Worm (Caenorhabditis elegans) whole organism, L4 larva: ENCODE data around the gene ima-3.

Source experiments
- F44E2.7 ChIP-seq: fragments of 200-800 bp; sonication (Bioruptor generic); IDR thresholded peaks from 2 replicates; pipeline ENCODE4 v2.1.2; 2022; ENCODE audit warnings: missing genetic modification characterization, missing compliant biosample characterization
- F49E8.2 ChIP-seq: sonication (generic microtip); optimal IDR thresholded peaks from 2 replicates; lab custom pipeline; 2016; ENCODE audit warnings: missing compliant biosample characterization, mild to moderate bottlenecking, missing genetic modification characterization, borderline replicate concordance
- R02D3.7 ChIP-seq: fragments of 150-350 bp; sonication (generic microtip); optimal IDR thresholded peaks from 3 replicates; lab custom pipeline; 2014; ENCODE audit warnings: missing biosample characterization, missing genetic modification characterization
- T20F7.1 ChIP-seq: fragments of 200-800 bp; sonication (Bioruptor generic); optimal IDR thresholded peaks from 2 replicates; lab custom pipeline; 2018; ENCODE audit warnings: mild to moderate bottlenecking, missing genetic modification characterization, missing compliant biosample characterization
- Y48G9A.11 ChIP-seq: fragments of 200-800 bp; sonication (Bioruptor generic); IDR thresholded peaks from 2 replicates; pipeline ENCODE4 v1.3.6; 2022; ENCODE audit warnings: missing genetic modification reagents, missing genetic modification characterization, missing compliant biosample characterization
- Y5F2A.4 ChIP-seq: fragments of 200-800 bp; sonication (Bioruptor generic); optimal IDR thresholded peaks from 2 replicates; lab custom pipeline; 2018; ENCODE audit warnings: mild to moderate bottlenecking, missing genetic modification characterization, missing compliant biosample characterization
- aha-1 ChIP-seq: fragments of 150-350 bp; peaks from one replicate; lab custom pipeline; 2014; ENCODE audit warnings: missing biosample characterization, missing genetic modification characterization
- aly-2 ChIP-seq: sonication (generic microtip); optimal IDR thresholded peaks from 2 replicates; lab custom pipeline; 2018; ENCODE audit warnings: missing biosample characterization, missing genetic modification characterization
- arid-1 ChIP-seq: fragments of 200-800 bp; sonication (Bioruptor generic); conservative IDR thresholded peaks from 2 replicates; pipeline ENCODE4 v1.3.6; 2022; ENCODE audit warnings: missing genetic modification reagents, missing genetic modification characterization, missing compliant biosample characterization
- ceh-44 ChIP-seq: fragments of 200-800 bp; sonication (Bioruptor generic); IDR thresholded peaks from 2 replicates; pipeline ENCODE4 v1.3.6; 2022; ENCODE audit warnings: missing genetic modification reagents, missing genetic modification characterization, missing compliant biosample characterization
- cey-2 ChIP-seq: sonication (generic microtip); optimal IDR thresholded peaks from 3 replicates; lab custom pipeline; 2017; ENCODE audit warnings: missing genetic modification characterization, mild to moderate bottlenecking, missing compliant biosample characterization, antibody characterized with exemption, borderline replicate concordance; ENCODE audit not compliant: insufficient read depth
- daf-19 ChIP-seq: fragments of 200-800 bp; sonication (Bioruptor generic); conservative IDR thresholded peaks from 2 replicates; pipeline ENCODE4 v1.3.6; 2022; ENCODE audit warnings: missing genetic modification characterization, missing compliant biosample characterization
- daf-8 ChIP-seq: fragments of 200-800 bp; sonication (Bioruptor generic); IDR thresholded peaks from 2 replicates; pipeline ENCODE4 v1.3.6; 2022; ENCODE audit warnings: missing genetic modification characterization, missing compliant biosample characterization
- fkh-10 ChIP-seq: fragments of 150-350 bp; optimal IDR thresholded peaks from 2 replicates; lab custom pipeline; 2014; ENCODE audit warnings: missing biosample characterization, missing genetic modification reagents, missing genetic modification characterization
- hmg-1.1 ChIP-seq: fragments of 200-800 bp; sonication (Bioruptor generic); IDR thresholded peaks from 2 replicates; pipeline ENCODE4 v1.3.6; 2022; ENCODE audit warnings: missing genetic modification reagents, missing genetic modification characterization, missing compliant biosample characterization
- lin-38 ChIP-seq: fragments of 200-800 bp; sonication (Bioruptor generic); IDR thresholded peaks from 2 replicates; pipeline ENCODE4 v1.3.6; 2022; ENCODE audit warnings: missing genetic modification reagents, missing genetic modification characterization, missing compliant biosample characterization
- lin-39 ChIP-seq: fragments of 150-350 bp; optimal IDR thresholded peaks from 2 replicates; lab custom pipeline; 2014; ENCODE audit warnings: missing biosample characterization, missing genetic modification reagents, missing genetic modification characterization
- lir-3 ChIP-seq: sonication (generic microtip); optimal IDR thresholded peaks from 2 replicates; lab custom pipeline; 2016; ENCODE audit warnings: mild to moderate bottlenecking, missing genetic modification characterization, missing compliant biosample characterization
- mdl-1 ChIP-seq, 2 experiments: fragments of 150-350 bp in 1 of 2; sonication (generic microtip) in 1 of 2; optimal IDR thresholded peaks; 2 replicates each; lab custom pipeline; 2014 to 2017; ENCODE audit warnings: missing biosample characterization in 2 of 2, missing genetic modification characterization in 2 of 2
- nhr-10 ChIP-seq: fragments of 150-350 bp; optimal IDR thresholded peaks from 2 replicates; lab custom pipeline; 2014; ENCODE audit warnings: missing biosample characterization, missing genetic modification characterization
- nhr-48 ChIP-seq: sonication (generic microtip); optimal IDR thresholded peaks from 2 replicates; lab custom pipeline; 2016; ENCODE audit warnings: mild to moderate bottlenecking, missing genetic modification characterization, missing compliant biosample characterization
- rbr-2 ChIP-seq: sonication (generic microtip); optimal IDR thresholded peaks from 2 replicates; lab custom pipeline; 2016; ENCODE audit warnings: missing genotype, missing genetic modification characterization, missing compliant biosample characterization
- snpc-1.2 ChIP-seq: fragments of 200-800 bp; sonication (Bioruptor generic); IDR thresholded peaks from 2 replicates; pipeline ENCODE4 v1.3.6; 2022; ENCODE audit warnings: missing genetic modification reagents, missing genetic modification characterization, missing compliant biosample characterization
- snpc-4 ChIP-seq: fragments of 150-350 bp; optimal IDR thresholded peaks from 2 replicates; lab custom pipeline; 2014; ENCODE audit warnings: missing biosample characterization, missing genetic modification characterization
- tra-1 ChIP-seq: fragments of 200-800 bp; sonication (Bioruptor generic); IDR thresholded peaks from 2 replicates; pipeline ENCODE4 v1.3.6; 2022; ENCODE audit warnings: missing genetic modification reagents, missing genetic modification characterization, missing compliant biosample characterization
- unc-130 ChIP-seq: sonication (generic microtip); optimal IDR thresholded peaks from 2 replicates; lab custom pipeline; 2016; ENCODE audit warnings: missing genetic modification reagents, missing genetic modification characterization, missing compliant biosample characterization
- unc-62 ChIP-seq, 3 experiments: fragments of 150-350 bp in 1 of 3; sonication (generic microtip); optimal IDR thresholded peaks in 2 of 3; peaks in 1 of 3; 1 replicate in 1 of 3; 2 replicates in 2 of 3; lab custom pipeline; 2014 to 2017; ENCODE audit warnings: missing biosample characterization in 3 of 3, missing genetic modification characterization in 3 of 3, missing genetic modification reagents in 3 of 3, missing genotype in 1 of 3
- vab-7 ChIP-seq: fragments of 200-800 bp; sonication (Bioruptor generic); IDR thresholded peaks from 2 replicates; pipeline ENCODE4 v1.3.6; 2022; ENCODE audit warnings: missing genetic modification reagents, missing genetic modification characterization, missing compliant biosample characterization
- zfp-3 ChIP-seq: fragments of 200-800 bp; sonication (Bioruptor generic); conservative IDR thresholded peaks from 2 replicates; pipeline ENCODE4 v1.3.6; 2022; ENCODE audit warnings: missing genetic modification reagents, missing genetic modification characterization, missing compliant biosample characterization
- zip-2 ChIP-seq: fragments of 150-350 bp; optimal IDR thresholded peaks from 2 replicates; lab custom pipeline; 2014; ENCODE audit warnings: missing biosample characterization, missing genetic modification characterization

The ima-3 gene

DNA sequence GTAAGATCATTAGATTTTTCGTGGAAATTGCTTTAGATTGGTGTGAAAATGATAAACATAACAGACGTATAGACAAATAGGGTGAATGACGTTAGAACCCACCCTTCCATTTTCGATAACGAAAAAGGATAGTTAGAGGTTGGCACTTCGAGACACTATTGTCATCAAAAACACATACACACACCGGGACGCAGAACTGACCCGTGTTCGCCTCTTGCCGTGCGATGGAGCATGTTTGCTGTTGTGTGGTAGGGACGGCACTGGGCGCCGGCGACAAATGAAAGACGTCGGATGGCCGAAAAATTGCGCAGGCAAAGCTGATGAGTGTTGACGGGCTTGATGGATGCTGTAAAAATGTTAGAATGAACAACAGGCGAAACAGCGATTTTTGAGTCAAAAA, 11.6 kb downstream of the ima-3 start (continued):
- TF ChIP-seq nhr-10 (tag; lab: Kevin White, UChicago) (no peak), hmg-1.1 (GFP tag; lab: Robert Waterston, UW) (peak; percentile 27; the same call in 1 of the 2 replicates), fkh-10 (GFP tag; lab: Kevin White, UChicago) (no peak), daf-19 (GFP tag; lab: Robert Waterston, UW) (no peak), daf-8 (no peak), mdl-1 (tag; optimal IDR thresholded peaks at IDR 0.05; lab: Kevin White, UChicago) (peak in 1 of 2 experiments; percentile 6), snpc-1.2 (GFP tag; lab: Robert Waterston, UW) (no peak), F44E2.7 (no peak), rbr-2 (tag; lab: Kevin White, UChicago) (peak; percentile 2), lin-39 (no peak), zfp-3 (GFP tag; lab: Robert Waterston, UW) (no peak)

DNA sequence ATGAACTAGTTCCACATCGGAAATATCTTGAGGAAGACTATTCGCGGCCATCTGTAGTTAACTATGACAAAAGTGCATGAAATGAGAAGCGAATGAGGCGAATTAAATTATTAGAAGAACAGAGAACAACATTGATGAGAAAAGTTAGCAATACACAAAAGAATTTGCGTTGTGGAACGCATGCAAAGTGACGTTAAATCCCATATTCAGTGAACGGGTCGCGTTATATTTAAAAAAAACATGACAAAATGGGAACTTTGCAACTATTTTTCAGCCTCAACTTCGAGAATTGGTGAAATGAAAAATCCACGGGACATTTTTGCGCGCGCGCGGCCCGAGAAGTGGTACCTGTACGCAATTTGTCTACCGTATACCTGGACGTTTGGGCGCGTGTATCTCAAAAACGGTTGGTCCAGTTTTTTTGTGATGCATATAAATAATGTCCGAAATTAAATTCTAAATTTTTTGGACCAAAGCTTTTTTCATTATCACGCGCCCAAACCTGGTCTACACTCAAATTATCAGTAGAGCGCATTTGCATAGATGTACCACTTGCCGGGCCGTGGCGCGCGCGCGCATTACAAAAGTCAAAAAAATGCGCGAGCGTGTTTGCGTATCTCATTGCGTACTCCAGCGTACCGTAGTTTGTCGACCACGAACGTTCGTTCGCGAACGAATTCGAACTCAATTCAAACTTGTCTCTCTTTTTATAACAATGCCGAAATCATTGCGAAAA, 13.5 kb downstream of the ima-3 start, which contains the start of the genes cdd-2 and oef-1:
Gene cdd-2, minus strand, starts transcription at position 51 of the 736 bp plus-strand sequence.
Gene oef-1, plus strand, starts transcription at position 575 of the 736 bp plus-strand sequence.
- TF ChIP-seq arid-1 (GFP tag; lab: Robert Waterston, UW) (0 out of 2 replicates have a peak, but pooled peaks have one; percentile 59), vab-7 (GFP tag; lab: Robert Waterston, UW) (peak; percentile 37; the same call in 1 of the 2 replicates), unc-130 (GFP tag; lab: Kevin White, UChicago) (peak; percentile 70), Y48G9A.11 (GFP tag; lab: Robert Waterston, UW) (peak; percentile 89), R02D3.7 (tag; lab: Kevin White, UChicago) (no peak), snpc-1.2 (GFP tag; lab: Robert Waterston, UW) (peak; percentile 85), daf-8 (no peak), lin-38 (GFP tag; lab: Robert Waterston, UW) (peak; percentile 99), tra-1 (0 out of 2 replicates have a peak, but pooled peaks have one; percentile 30), F49E8.2 (tag; lab: Kevin White, UChicago) (peak; percentile 92)

DNA sequence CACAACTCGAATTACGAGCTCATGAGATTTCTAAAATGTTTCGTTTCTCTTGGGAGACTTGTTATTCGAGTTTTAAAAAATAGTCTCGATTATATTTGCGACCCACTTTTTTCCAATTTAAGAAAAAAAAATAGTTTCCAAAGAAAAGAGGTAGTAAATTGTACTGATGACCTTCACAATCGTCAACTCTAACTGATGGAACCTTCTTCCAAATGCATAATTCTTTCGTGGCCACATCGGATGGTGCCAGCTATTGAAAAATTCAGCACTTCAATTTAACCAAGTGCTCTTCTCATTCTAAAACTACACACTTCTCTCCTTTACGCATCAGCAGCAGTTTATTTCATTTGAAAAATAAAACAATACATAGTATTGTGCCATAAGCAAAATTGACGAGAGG, 17.8 kb downstream of the ima-3 start:
- TF ChIP-seq Y5F2A.4 (GFP tag; lab: Kevin White, UChicago) (no peak), unc-62 (GFP tag; optimal IDR thresholded peaks at IDR 0.05 in 1 of 2; lab: Kevin White, UChicago) (peak in 1 of 2 experiments; percentile 95), unc-62 (tag; optimal IDR thresholded peaks at IDR 0.05; lab: Kevin White, UChicago) (no peak), lir-3 (tag; lab: Kevin White, UChicago) (no peak), aha-1 (tag; lab: Kevin White, UChicago) (peak; percentile 39), snpc-4 (no peak)

DNA sequence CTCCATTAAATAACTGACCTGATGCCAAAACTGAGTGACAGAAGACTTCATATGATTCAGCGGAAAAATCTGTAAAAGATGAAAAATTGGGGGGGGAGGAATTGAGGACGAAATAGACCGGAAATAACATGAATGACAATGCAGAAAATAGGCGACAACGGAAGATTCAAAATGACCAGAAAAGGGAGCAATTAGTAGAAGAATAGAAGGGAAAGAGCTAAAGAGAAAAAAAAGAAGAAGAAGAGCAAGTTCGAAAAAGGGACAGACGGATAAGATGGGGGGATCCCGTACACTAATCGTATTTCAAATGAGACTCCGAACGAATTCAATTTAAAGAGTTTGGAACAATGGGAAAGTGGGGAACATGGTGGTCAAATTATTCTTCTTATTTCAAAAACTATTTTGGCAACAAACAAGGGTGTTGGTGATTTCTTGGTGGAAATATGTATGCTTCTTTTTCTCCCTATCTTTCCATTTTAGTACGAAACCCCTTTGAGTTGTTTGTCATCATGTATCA, 18.9 kb downstream of the ima-3 start, which contains the start of gene R05G6.10:
Gene R05G6.10, minus strand, starts transcription at position 51 of the 517 bp plus-strand sequence.
- TF ChIP-seq F49E8.2 (tag; lab: Kevin White, UChicago) (no peak), unc-62 (GFP tag; optimal IDR thresholded peaks at IDR 0.05 in 1 of 2; lab: Kevin White, UChicago) (peak in 1 of 2 experiments; percentile 88), unc-62 (tag; optimal IDR thresholded peaks at IDR 0.05; lab: Kevin White, UChicago) (no peak)

DNA sequence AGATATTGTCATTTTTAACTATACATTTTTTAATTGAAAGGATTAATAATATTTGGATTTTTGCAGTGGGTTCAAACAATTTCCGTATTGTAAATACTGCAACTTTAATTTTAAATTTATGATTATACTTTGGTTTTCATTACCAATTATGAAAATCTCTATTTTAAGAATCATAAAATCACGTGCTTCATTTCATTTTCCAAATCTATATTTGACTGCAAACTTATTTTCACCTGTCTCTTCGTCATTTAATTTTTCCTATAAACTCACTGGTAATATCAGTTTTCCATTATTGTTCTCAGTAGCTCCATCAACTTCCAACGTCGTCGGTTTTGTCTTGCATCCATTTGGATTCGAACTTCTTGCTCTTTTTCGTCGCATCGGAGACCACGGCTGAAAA, 29.1 kb downstream of the ima-3 start, which contains the start of gene R05G6.1:
Gene R05G6.1, plus strand, starts transcription at position 301 of the 400 bp plus-strand sequence.
- TF ChIP-seq aly-2 (tag; lab: Kevin White, UChicago) (no peak), ceh-44 (GFP tag; lab: Robert Waterston, UW) (no peak), cey-2 (tag; lab: Kevin White, UChicago) (no peak), nhr-48 (tag; lab: Kevin White, UChicago) (no peak), T20F7.1 (GFP tag; lab: Kevin White, UChicago) (no peak), zip-2 (no peak)
